Worm (Caenorhabditis elegans) whole organism, mixed stage, embryonic: ENCODE results near the gene C25D7.10.

Source experiments
- M03D4.4 ChIP-seq: sonication (generic microtip); optimal IDR thresholded peaks from 2 replicates; lab custom pipeline; 2017; ENCODE audit warnings: mild to moderate bottlenecking, missing genetic modification characterization, missing compliant biosample characterization
- bed-3 ChIP-seq: fragments of 200-800 bp; sonication (Bioruptor generic); optimal IDR thresholded peaks from 3 replicates; lab custom pipeline; 2018; ENCODE audit warnings: mild to moderate bottlenecking, missing genetic modification characterization, moderate library complexity, missing compliant biosample characterization
- blmp-1 ChIP-seq: fragments of 150-350 bp; optimal IDR thresholded peaks from 2 replicates; lab custom pipeline; 2014; ENCODE audit warnings: missing biosample characterization, missing genetic modification characterization
- ceh-39 ChIP-seq: fragments of 150-350 bp; optimal IDR thresholded peaks from 2 replicates; lab custom pipeline; 2014; ENCODE audit warnings: missing biosample characterization, missing genetic modification characterization
- ceh-83 ChIP-seq: fragments of 200-800 bp; sonication (Bioruptor generic); optimal IDR thresholded peaks from 2 replicates; lab custom pipeline; 2018; ENCODE audit warnings: mild to moderate bottlenecking, missing genetic modification characterization, missing compliant biosample characterization
- ces-1 ChIP-seq: fragments of 150-350 bp; optimal IDR thresholded peaks from 2 replicates; lab custom pipeline; 2014; ENCODE audit warnings: missing biosample characterization, missing genetic modification reagents, missing genetic modification characterization
- drap-1 ChIP-seq: fragments of 200-800 bp; sonication (Bioruptor generic); optimal IDR thresholded peaks from 3 replicates; lab custom pipeline; 2018; ENCODE audit warnings: mild to moderate bottlenecking, missing genetic modification characterization, missing compliant biosample characterization
- elt-1 ChIP-seq: sonication (generic microtip); optimal IDR thresholded peaks from 2 replicates; lab custom pipeline; 2017; ENCODE audit warnings: missing genetic modification characterization, mild to moderate bottlenecking, missing compliant biosample characterization, antibody characterized with exemption, moderate library complexity, borderline replicate concordance; ENCODE audit not compliant: insufficient read depth
- elt-3 ChIP-seq: fragments of 150-350 bp; optimal IDR thresholded peaks from 2 replicates; lab custom pipeline; 2014; ENCODE audit warnings: missing biosample characterization, missing genetic modification characterization
- flh-1 ChIP-seq: fragments of 200-800 bp; sonication (Bioruptor generic); optimal IDR thresholded peaks from 2 replicates; lab custom pipeline; 2018; ENCODE audit warnings: mild to moderate bottlenecking, missing genetic modification characterization, moderate library complexity, missing compliant biosample characterization
- ham-2 ChIP-seq: fragments of 200-800 bp; sonication (Bioruptor generic); optimal IDR thresholded peaks from 2 replicates; lab custom pipeline; 2018; ENCODE audit warnings: mild to moderate bottlenecking, missing genetic modification characterization, missing compliant biosample characterization
- hlh-1 ChIP-seq: fragments of 150-350 bp; optimal IDR thresholded peaks from 2 replicates; lab custom pipeline; 2014; ENCODE audit warnings: missing biosample characterization, missing genetic modification reagents, missing genetic modification characterization
- lin-13 ChIP-seq: fragments of 150-350 bp; optimal IDR thresholded peaks from 2 replicates; lab custom pipeline; 2014; ENCODE audit warnings: missing biosample characterization, missing genetic modification characterization
- lin-32 ChIP-seq: fragments of 200-800 bp; sonication (Bioruptor generic); optimal IDR thresholded peaks from 2 replicates; lab custom pipeline; 2018; ENCODE audit warnings: mild to moderate bottlenecking, missing genetic modification characterization, missing compliant biosample characterization
- lsy-2 ChIP-seq: fragments of 150-350 bp; optimal IDR thresholded peaks from 2 replicates; lab custom pipeline; 2014; ENCODE audit warnings: missing biosample characterization, missing genetic modification characterization
- mab-5 ChIP-seq: fragments of 150-350 bp; optimal IDR thresholded peaks from 2 replicates; lab custom pipeline; 2014; ENCODE audit warnings: missing biosample characterization, missing genetic modification characterization
- mep-1 ChIP-seq: fragments of 150-350 bp; optimal IDR thresholded peaks from 2 replicates; lab custom pipeline; 2017; ENCODE audit warnings: missing biosample characterization, missing genetic modification reagents, missing genetic modification characterization, inconsistent platforms
- mls-2 ChIP-seq: sonication (generic microtip); optimal IDR thresholded peaks from 2 replicates; lab custom pipeline; 2016; ENCODE audit warnings: mild to moderate bottlenecking, missing genetic modification characterization, moderate library complexity, missing compliant biosample characterization
- nhr-2 ChIP-seq: fragments of 150-350 bp; optimal IDR thresholded peaks from 2 replicates; lab custom pipeline; 2014; ENCODE audit warnings: missing biosample characterization, missing genetic modification characterization
- nhr-237 ChIP-seq: fragments of 150-350 bp; optimal IDR thresholded peaks from 2 replicates; lab custom pipeline; 2014; ENCODE audit warnings: missing biosample characterization, missing genetic modification characterization
- nhr-28 ChIP-seq: fragments of 150-350 bp; optimal IDR thresholded peaks from 2 replicates; lab custom pipeline; 2014; ENCODE audit warnings: missing biosample characterization, missing genetic modification characterization
- nhr-76 ChIP-seq: sonication (generic microtip); optimal IDR thresholded peaks from 2 replicates; lab custom pipeline; 2017; ENCODE audit warnings: missing biosample characterization, missing genetic modification characterization
- pha-4 ChIP-seq: fragments of 150-350 bp; optimal IDR thresholded peaks from 2 replicates; lab custom pipeline; 2018; ENCODE audit warnings: missing biosample characterization, missing genetic modification reagents, missing genetic modification characterization
- snpc-4 ChIP-seq: fragments of 150-350 bp; optimal IDR thresholded peaks from 2 replicates; lab custom pipeline; 2014; ENCODE audit warnings: missing biosample characterization, missing genetic modification characterization
- sptf-1 ChIP-seq: sonication (generic microtip); optimal IDR thresholded peaks from 2 replicates; lab custom pipeline; 2017; ENCODE audit warnings: mild to moderate bottlenecking, missing genetic modification characterization, moderate library complexity, missing compliant biosample characterization
- tbx-8 ChIP-seq: fragments of 200-800 bp; sonication (Bioruptor generic); optimal IDR thresholded peaks from 2 replicates; lab custom pipeline; 2018; ENCODE audit warnings: mild to moderate bottlenecking, missing genetic modification characterization, moderate library complexity, missing compliant biosample characterization
- unc-39 ChIP-seq: fragments of 150-350 bp; optimal IDR thresholded peaks from 2 replicates; lab custom pipeline; 2014; ENCODE audit warnings: missing biosample characterization, missing genetic modification characterization
- unc-62 ChIP-seq: fragments of 150-350 bp; optimal IDR thresholded peaks from 2 replicates; lab custom pipeline; 2014; ENCODE audit warnings: missing biosample characterization, missing genetic modification reagents, missing genetic modification characterization
- zip-8 ChIP-seq: fragments of 150-350 bp; optimal IDR thresholded peaks from 2 replicates; lab custom pipeline; 2014; ENCODE audit warnings: missing biosample characterization, missing genetic modification characterization
- ztf-11 ChIP-seq: fragments of 150-350 bp; optimal IDR thresholded peaks from 2 replicates; lab custom pipeline; 2014; ENCODE audit warnings: missing biosample characterization, missing genetic modification characterization

The C25D7.10 gene

DNA sequence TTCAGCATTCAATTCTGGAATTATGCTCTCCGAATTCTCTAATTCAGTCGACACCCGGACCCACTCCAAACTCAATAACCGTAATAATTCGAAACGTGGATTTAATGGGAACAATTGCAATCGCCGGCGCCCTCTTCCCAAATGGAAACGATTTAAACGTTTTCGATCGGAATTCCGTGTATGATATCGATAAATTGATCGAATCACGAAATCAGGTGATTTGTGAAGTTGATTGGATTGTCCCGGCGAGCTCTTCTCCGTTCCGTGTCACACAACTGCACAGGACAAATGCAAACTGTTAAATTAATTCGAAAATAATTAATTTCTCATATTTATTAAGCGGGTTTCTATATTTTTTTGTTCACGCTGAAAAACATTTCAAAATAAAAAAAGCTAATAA, 11.4 kb upstream of the C25D7.10 start, which contains the start of gene C25D7.16:
C25D7.16 (plus strand) TSS at position 301 of the 400 bp plus-strand sequence.
- TF ChIP-seq zip-8 (no peak), lin-13 (no peak), flh-1 (GFP tag; lab: Kevin White, UChicago) (no peak), tbx-8 (GFP tag; lab: Kevin White, UChicago) (no peak), unc-62 (GFP tag; lab: Kevin White, UChicago) (no peak), bed-3 (no peak), hlh-1 (tag; lab: Kevin White, UChicago) (no peak), nhr-76 (no peak), snpc-4 (no peak)
- TF ChIP-seq, all 35 proteins: peak for 0

ce11 chrV:15056346-15056839, 10.9 kb upstream of the C25D7.10 start:
- no peak for TF ChIP-seq unc-39 (tag; lab: Kevin White, UChicago)
- no peak for TF ChIP-seq ham-2 (GFP tag; lab: Kevin White, UChicago)
- no peak for TF ChIP-seq nhr-237 (tag; lab: Kevin White, UChicago)
- TF ChIP-seq nhr-76 = no peak
- TF ChIP-seq drap-1 (GFP tag; lab: Kevin White, UChicago) = no peak
- no peak for TF ChIP-seq mls-2 (tag; lab: Kevin White, UChicago)
- TF ChIP-seq elt-1 = no peak
- no peak for TF ChIP-seq mab-5 (tag; lab: Kevin White, UChicago)

DNA sequence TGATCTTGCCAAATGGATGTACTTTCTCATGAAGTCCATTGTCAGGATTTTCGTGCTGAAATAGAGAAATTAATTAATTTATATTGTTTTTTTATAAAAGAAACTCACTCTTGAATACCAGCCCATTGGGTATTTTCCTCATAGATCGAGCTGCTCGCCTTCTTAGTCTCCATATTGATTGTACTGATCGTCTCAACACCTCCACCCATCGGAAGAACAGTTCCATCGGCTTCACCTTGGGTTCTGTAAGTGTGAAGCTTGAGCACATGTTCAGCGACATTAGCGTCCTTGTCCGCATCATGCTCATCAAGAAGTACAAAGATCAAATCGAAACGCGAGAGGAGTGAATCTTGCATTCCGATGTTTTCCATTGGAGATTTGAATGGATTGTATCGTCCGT, 9.5 kb upstream of the C25D7.10 start:
- TF ChIP-seq snpc-4 (no peak), flh-1 (GFP tag; lab: Kevin White, UChicago) (no peak), lin-32 (GFP tag; lab: Kevin White, UChicago) (no peak), unc-62 (GFP tag; lab: Kevin White, UChicago) (no peak), elt-1 (no peak), nhr-2 (no peak), ceh-39 (tag; lab: Kevin White, UChicago) (no peak), mab-5 (tag; lab: Kevin White, UChicago) (no peak)

- TF ChIP-seq ham-2 (GFP tag; lab: Kevin White, UChicago) (no peak), ceh-83 (no peak), blmp-1 (tag; lab: Kevin White, UChicago) (no peak), elt-3 (tag; lab: Kevin White, UChicago) (no peak), ceh-39 (tag; lab: Kevin White, UChicago) (no peak), mls-2 (tag; lab: Kevin White, UChicago) (no peak), lin-32 (GFP tag; lab: Kevin White, UChicago) (no peak), zip-8 (no peak), tbx-8 (GFP tag; lab: Kevin White, UChicago) (no peak), elt-1 (no peak), lin-13 (no peak), lsy-2 (tag; lab: Kevin White, UChicago) (no peak), nhr-2 (no peak), sptf-1 (no peak), flh-1 (GFP tag; lab: Kevin White, UChicago) (no peak), ztf-11 (tag; lab: Kevin White, UChicago) (no peak), unc-39 (tag; lab: Kevin White, UChicago) (no peak), pha-4 (tag; lab: Kevin White, UChicago) (no peak)
Observed at ce11 chrV:15058423-15058822, 8.8 kb upstream of the C25D7.10 start.

DNA sequence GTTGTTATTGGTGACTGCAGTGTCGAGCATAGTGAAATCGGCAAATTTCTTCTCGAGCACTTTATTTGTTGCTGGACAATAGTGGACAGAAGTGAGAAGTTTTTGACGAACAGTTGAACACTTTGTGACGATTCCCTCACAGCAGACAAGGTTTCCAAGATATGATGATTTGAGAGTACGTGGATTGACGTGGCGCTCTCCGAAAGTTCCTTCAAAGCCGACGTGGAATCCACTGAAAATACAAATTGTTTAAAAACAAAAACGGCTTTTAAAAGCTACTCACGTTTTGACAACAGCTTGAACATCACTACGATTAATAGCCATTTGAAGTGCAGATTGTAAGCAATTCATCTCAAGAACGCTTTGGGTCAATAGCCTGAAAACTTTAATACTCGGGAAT, 8.3 kb upstream of the C25D7.10 start:
- TF ChIP-seq hlh-1 (tag; lab: Kevin White, UChicago) (no peak), nhr-28 (tag; lab: Kevin White, UChicago) (no peak), unc-62 (GFP tag; lab: Kevin White, UChicago) (no peak), flh-1 (GFP tag; lab: Kevin White, UChicago) (no peak), zip-8 (no peak), tbx-8 (GFP tag; lab: Kevin White, UChicago) (no peak), pha-4 (tag; lab: Kevin White, UChicago) (no peak), nhr-2 (no peak), ces-1 (no peak), elt-3 (tag; lab: Kevin White, UChicago) (no peak), snpc-4 (no peak), lin-13 (no peak), nhr-76 (no peak)

ce11 chrV:15059534-15059933, 7.7 kb upstream of the C25D7.10 start, which contains the start of the genes mcm-3 and C25D7.15:
Gene mcm-3, minus strand, starts transcription at chrV:15059599.
Gene C25D7.15, plus strand, starts transcription at chrV:15059808.
- TF ChIP-seq lsy-2 (tag; lab: Kevin White, UChicago) (peak; percentile 12), unc-39 (tag; lab: Kevin White, UChicago) (no peak), mab-5 (tag; lab: Kevin White, UChicago) (no peak), nhr-28 (tag; lab: Kevin White, UChicago) (no peak), zip-8 (peak; percentile 44), blmp-1 (tag; lab: Kevin White, UChicago) (no peak), drap-1 (GFP tag; lab: Kevin White, UChicago) (no peak), mep-1 (tag; lab: Kevin White, UChicago) (no peak), M03D4.4 (tag; lab: Kevin White, UChicago) (no peak), elt-1 (no peak), ces-1 (peak; percentile 11)
